Fruit fly (Drosophila melanogaster): ENCODE results near the gene CG14864.

CG14864 gene

dm6 chr3R:15242186-15243045, 25.9 kb downstream of the CG14864 start, which contains the start of the genes tefu and Hsc70-4 (continued):
- peak; percentile 73 for TF ChIP-seq CG9609 (GFP tag; optimal IDR thresholded peaks at IDR 0.05)
- peak; percentile 85 for TF ChIP-seq dysf (GFP tag; IDR thresholded peaks at IDR 0.05)
- TF ChIP-seq CG17328 (GFP tag; IDR thresholded peaks at IDR 0.05) = peak; percentile 58
- peak; percentile 44 for TF ChIP-seq YL-1 (GFP tag; optimal IDR thresholded peaks at IDR 0.05)
- no peak for TF ChIP-seq CG2712 (tag; optimal IDR thresholded peaks at IDR 0.05)
- peak; percentile 81 for TF ChIP-seq CG16815 (GFP tag; optimal IDR thresholded peaks at IDR 0.05)
- 0 out of 2 replicates have a peak, but pooled peaks have one; percentile 44 for TF ChIP-seq dan (GFP tag; IDR thresholded peaks at IDR 0.05)
- peak; percentile 90 for TF ChIP-seq Xbp1 (GFP tag; optimal IDR thresholded peaks at IDR 0.05)
- peak; percentile 30 for TF ChIP-seq exex (tag; optimal IDR thresholded peaks at IDR 0.05)
- peak; percentile 29 for TF ChIP-seq CG16863 (GFP tag; optimal IDR thresholded peaks at IDR 0.05)
- peak; percentile 69 for TF ChIP-seq CG10209 (GFP tag; optimal IDR thresholded peaks at IDR 0.05)
- TF ChIP-seq ap (GFP tag; IDR thresholded peaks at IDR 0.05) = peak; percentile 65; the same call in 1 of the 2 replicates
- TF ChIP-seq sim (GFP tag; IDR thresholded peaks at IDR 0.05) = 0 out of 2 replicates have a peak, but pooled peaks have one; percentile 11
- peak; percentile 84 for TF ChIP-seq Ptx1 (GFP tag; IDR thresholded peaks at IDR 0.05)
- peak; percentile 70 for TF ChIP-seq H2.0 (GFP tag; IDR thresholded peaks at IDR 0.05)
- 0 out of 3 replicates have a peak, but pooled peaks have one; percentile 6 for TF ChIP-seq CG7963 (GFP tag; IDR thresholded peaks at IDR 0.05; ENCODE audit: partially characterized antibody)
- TF ChIP-seq Ets97D (GFP tag; optimal IDR thresholded peaks at IDR 0.05) = peak; percentile 72
- no peak for TF ChIP-seq CG16779 (GFP tag; IDR thresholded peaks at IDR 0.05)
- peak; percentile 11 for TF ChIP-seq BtbVII (GFP tag; optimal IDR thresholded peaks at IDR 0.05)
- no peak for TF ChIP-seq CG4707 (GFP tag; optimal IDR thresholded peaks at IDR 0.05)
- no peak for TF ChIP-seq btn (GFP tag; optimal IDR thresholded peaks at IDR 0.05)
- TF ChIP-seq B-H1 (GFP tag; IDR thresholded peaks at IDR 0.05) = peak; percentile 73
- peak; percentile 51 for TF ChIP-seq CG9437 (GFP tag; optimal IDR thresholded peaks at IDR 0.05)
- peak; percentile 60 for TF ChIP-seq wor (GFP tag; IDR thresholded peaks at IDR 0.05)
- TF ChIP-seq fd64A (GFP tag; optimal IDR thresholded peaks at IDR 0.05) = no peak
- peak; percentile 78 for TF ChIP-seq Usf (GFP tag; optimal IDR thresholded peaks at IDR 0.05)
- peak; percentile 76 for TF ChIP-seq CG32772 (GFP tag; IDR thresholded peaks at IDR 0.05)
- TF ChIP-seq Bdp1 (GFP tag; optimal IDR thresholded peaks at IDR 0.05) = peak; percentile 57
- peak; percentile 81 for TF ChIP-seq CG10654 (GFP tag; optimal IDR thresholded peaks at IDR 0.05)
- TF ChIP-seq ab (GFP tag; optimal IDR thresholded peaks at IDR 0.05) = peak; percentile 77
- TF ChIP-seq CG6791 (GFP tag; IDR thresholded peaks at IDR 0.05; ENCODE audit: partially characterized antibody) = peak; percentile 38; the same call in 1 of the 3 replicates
- TF ChIP-seq HLHmδ (GFP tag; optimal IDR thresholded peaks at IDR 0.05) = no peak
- TF ChIP-seq esg (GFP tag; conservative IDR thresholded peaks at IDR 0.05) = peak; percentile 74
- peak; percentile 85 for TF ChIP-seq CG11093 (GFP tag; IDR thresholded peaks at IDR 0.05)
- TF ChIP-seq Fer1 (GFP tag; optimal IDR thresholded peaks at IDR 0.05) = peak; percentile 22
- TF ChIP-seq sr (GFP tag; IDR thresholded peaks at IDR 0.05) = no peak; the same call in 2 of the 3 replicates
- TF ChIP-seq tgo (GFP tag; IDR thresholded peaks at IDR 0.05) = peak; percentile 80
- TF ChIP-seq CG34376 (GFP tag; optimal IDR thresholded peaks at IDR 0.05) = peak; percentile 5
- peak; percentile 81 for TF ChIP-seq CG13775 (GFP tag; optimal IDR thresholded peaks at IDR 0.05)
- TF ChIP-seq Adf1 (GFP tag; IDR thresholded peaks at IDR 0.05) = no peak; the same call in 1 of the 2 replicates
- TF ChIP-seq HmgD (GFP tag; optimal IDR thresholded peaks at IDR 0.05) = peak; percentile 34
- peak; percentile 53 for TF ChIP-seq Sry-δ (GFP tag; optimal IDR thresholded peaks at IDR 0.05)
- TF ChIP-seq CG14965 (GFP tag; optimal IDR thresholded peaks at IDR 0.05; ENCODE audit: borderline replicate concordance) = no peak
- peak; percentile 77 for TF ChIP-seq sob (GFP tag; IDR thresholded peaks at IDR 0.05)
- no peak for TF ChIP-seq fd102C (GFP tag; optimal IDR thresholded peaks at IDR 0.05)
- peak; percentile 72 for TF ChIP-seq CG4820 (GFP tag; optimal IDR thresholded peaks at IDR 0.05)
- TF ChIP-seq CG12659 (GFP tag; optimal IDR thresholded peaks at IDR 0.05) = peak; percentile 80
- peak; percentile 85 to 90 for TF ChIP-seq Pdp1 (GFP tag; optimal IDR thresholded peaks at IDR 0.05)
- TF ChIP-seq Vsx1 (GFP tag; optimal IDR thresholded peaks at IDR 0.05) = no peak

All from whole organism, embryonic.